Fruit fly (Drosophila melanogaster): ENCODE data around the gene Cht11.

Gene Cht11

DNA sequence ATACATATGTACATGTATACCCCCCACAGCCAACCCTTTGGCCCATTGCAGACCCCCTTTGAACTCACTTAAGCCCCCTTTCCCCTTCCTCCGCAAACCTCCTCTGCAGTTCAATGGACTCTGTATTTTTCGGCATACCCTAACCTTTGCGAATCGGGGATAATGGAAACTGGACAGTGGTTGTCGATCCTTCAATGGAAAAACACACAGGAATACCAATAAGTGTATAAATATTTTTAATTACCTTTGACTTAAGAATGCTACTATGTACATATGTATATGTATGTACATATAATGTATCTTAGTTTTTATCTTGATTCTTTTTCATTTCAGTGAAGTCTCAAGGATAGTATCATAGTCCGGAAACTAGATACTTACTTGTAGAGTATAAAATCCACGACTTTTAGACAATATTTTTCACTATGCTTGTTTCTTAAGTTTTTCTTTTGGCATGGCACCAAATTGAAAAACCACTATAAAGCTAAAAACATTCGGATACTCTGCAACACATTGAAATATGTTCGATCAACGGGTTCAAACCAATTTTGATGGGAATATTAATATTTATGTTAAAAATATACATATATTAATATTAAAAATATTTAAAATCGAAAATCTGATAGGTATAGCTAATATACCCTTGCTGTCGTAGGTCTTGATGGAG is 7.1 kb upstream of the Cht11 start (continued):
- TF ChIP-seq B-H1 (GFP tag; IDR thresholded peaks at IDR 0.05) (peak; percentile 62), Poxn (GFP tag; IDR thresholded peaks at IDR 0.05) (peak; percentile 35; the same call in 1 of the 2 replicates), Eip74EF (GFP tag; optimal IDR thresholded peaks at IDR 0.05) (peak in 1 of 2 experiments; percentile 31), Atf3 (GFP tag; optimal IDR thresholded peaks at IDR 0.05) (no peak), lola (GFP tag; optimal IDR thresholded peaks at IDR 0.05) (peak in 2 of 3 experiments; percentile 1 to 16), Oaz (GFP tag; IDR thresholded peaks at IDR 0.05) (no peak), CG14965 (GFP tag; optimal IDR thresholded peaks at IDR 0.05; ENCODE audit: borderline replicate concordance) (no peak), MTF-1 (GFP tag; optimal IDR thresholded peaks at IDR 0.05; ENCODE audit: borderline replicate concordance) (no peak), az2 (GFP tag; optimal IDR thresholded peaks at IDR 0.05) (peak; percentile 48), Lpt (GFP tag; optimal IDR thresholded peaks at IDR 0.05) (no peak), CG1603 (tag; optimal IDR thresholded peaks at IDR 0.05) (no peak), maf-S (GFP tag; optimal IDR thresholded peaks at IDR 0.05) (no peak), Hmr (GFP tag; optimal IDR thresholded peaks at IDR 0.05) (peak; percentile 82), ftz-f1 (GFP tag; optimal IDR thresholded peaks at IDR 0.05) (no peak), CG1602 (GFP tag; optimal IDR thresholded peaks at IDR 0.05) (peak; percentile 43), HmgZ (tag; optimal IDR thresholded peaks at IDR 0.05) (peak; percentile 45), Dref (GFP tag; IDR thresholded peaks at IDR 0.05) (no peak), CG13123 (GFP tag; optimal IDR thresholded peaks at IDR 0.05) (no peak), CG9727 (GFP tag; optimal IDR thresholded peaks at IDR 0.05) (peak; percentile 48), fd102C (GFP tag; optimal IDR thresholded peaks at IDR 0.05) (no peak), CG10565 (GFP tag; optimal IDR thresholded peaks at IDR 0.05) (no peak), eyg (GFP tag; optimal IDR thresholded peaks at IDR 0.05) (no peak), Dll (GFP tag; IDR thresholded peaks at IDR 0.05; ENCODE audit: partially characterized antibody) (no peak), knrl (GFP tag; IDR thresholded peaks at IDR 0.05; ENCODE audit: partially characterized antibody) (no peak), Meics (GFP tag; optimal IDR thresholded peaks at IDR 0.05) (peak; percentile 78), kay (GFP tag; optimal IDR thresholded peaks at IDR 0.05) (no peak), CG11560 (tag; IDR thresholded peaks at IDR 0.05) (0 out of 3 replicates have a peak, but pooled peaks have one; percentile 7), CG6654 (GFP tag; optimal IDR thresholded peaks at IDR 0.05) (peak; percentile 18), nerfin-1 (tag; optimal IDR thresholded peaks at IDR 0.05) (peak; percentile 2), usp (GFP tag; optimal IDR thresholded peaks at IDR 0.05) (no peak), al (GFP tag; IDR thresholded peaks at IDR 0.05) (peak; percentile 70), CG13775 (GFP tag; optimal IDR thresholded peaks at IDR 0.05) (peak; percentile 51), Elba2 (GFP tag; optimal IDR thresholded peaks at IDR 0.05) (no peak), Fer3 (tag; optimal IDR thresholded peaks at IDR 0.05) (peak; percentile 79), Xrp1 (GFP tag; IDR thresholded peaks at IDR 0.05) (peak; percentile 81), twi (tag; optimal IDR thresholded peaks at IDR 0.05) (peak; percentile 11), CG17829 (tag; optimal IDR thresholded peaks at IDR 0.05) (peak; percentile 58), exex (tag; optimal IDR thresholded peaks at IDR 0.05) (peak; percentile 11), CG11398 (GFP tag; optimal IDR thresholded peaks at IDR 0.05) (no peak), sens (GFP tag) (peak; percentile 19), Med (GFP tag) (peak; percentile 79), lbe (GFP tag; optimal IDR thresholded peaks at IDR 0.05) (peak; percentile 3), CG9876 (GFP tag; optimal IDR thresholded peaks at IDR 0.05) (no peak), zen2 (GFP tag; IDR thresholded peaks at IDR 0.05; ENCODE audit: partially characterized antibody) (no peak), CG6813 (GFP tag; optimal IDR thresholded peaks at IDR 0.05) (peak; percentile 76), cato (GFP tag; optimal IDR thresholded peaks at IDR 0.05; ENCODE audit: borderline replicate concordance) (no peak), kah (GFP tag; optimal IDR thresholded peaks at IDR 0.05) (peak; percentile 29), CG2120 (GFP tag; optimal IDR thresholded peaks at IDR 0.05) (peak; percentile 55), MESR4 (GFP tag; optimal IDR thresholded peaks at IDR 0.05) (no peak), Hr39 (optimal IDR thresholded peaks at IDR 0.05) (no peak)
